Fruit fly (Drosophila melanogaster) whole organism, wandering third instar larva: Measurements from ENCODE around the gene Alp13.

Experiments
- Abd-B ChIP-seq: fragments of >200 bp; optimal IDR thresholded peaks from 2 replicates; lab custom pipeline; 2017; ENCODE audit warnings: missing biosample characterization, missing genetic modification characterization
- CG32264 ChIP-seq: fragments of 200-800 bp; sonication (Bioruptor generic); optimal IDR thresholded peaks from 2 replicates; lab custom pipeline; 2016; ENCODE audit warnings: missing biosample characterization, missing genetic modification characterization
- CG9705 ChIP-seq: fragments of 200-800 bp; sonication (Bioruptor generic); optimal IDR thresholded peaks from 2 replicates; lab custom pipeline; 2018; ENCODE audit warnings: missing biosample characterization, mild to moderate bottlenecking, missing genetic modification characterization
- CrebA ChIP-seq: fragments of 200-800 bp; sonication (Bioruptor generic); optimal IDR thresholded peaks from 2 replicates; lab custom pipeline; 2016; ENCODE audit warnings: missing biosample characterization, mild to moderate bottlenecking, missing genetic modification characterization, borderline replicate concordance
- Dfd ChIP-seq: fragments of >200 bp; optimal IDR thresholded peaks from 2 replicates; lab custom pipeline; 2017; ENCODE audit warnings: missing biosample characterization, missing genetic modification characterization
- Dif ChIP-seq: fragments of 200-275, 200-300 bp; sonication (Bioruptor generic); optimal IDR thresholded peaks from 2 replicates; lab custom pipeline; 2018; ENCODE audit warnings: missing biosample characterization, missing genetic modification characterization; ENCODE audit not compliant: partially characterized antibody
- GATAd ChIP-seq: sonication (Bioruptor generic); optimal IDR thresholded peaks from 2 replicates; lab custom pipeline; 2016; ENCODE audit warnings: missing biosample characterization, missing genetic modification characterization
- HLH106 ChIP-seq: fragments of 200-800 bp; optimal IDR thresholded peaks from 3 replicates; lab custom pipeline; 2019; ENCODE audit warnings: missing biosample characterization, mild to moderate bottlenecking, missing genetic modification characterization, moderate library complexity
- Hnf4 ChIP-seq: fragments of 200-800 bp; sonication (Bioruptor generic); optimal IDR thresholded peaks from 2 replicates; lab custom pipeline; 2016; ENCODE audit warnings: missing biosample characterization, mild to moderate bottlenecking, missing genetic modification characterization
- Hr78 ChIP-seq: fragments of >200 bp; optimal IDR thresholded peaks from 2 replicates; lab custom pipeline; 2017; ENCODE audit warnings: missing biosample characterization, missing genetic modification characterization
- Jra ChIP-seq: sonication (Bioruptor generic); optimal IDR thresholded peaks from 2 replicates; lab custom pipeline; 2016; ENCODE audit warnings: missing biosample characterization, missing genetic modification characterization
- Mio ChIP-seq: sonication (Bioruptor generic); optimal IDR thresholded peaks from 2 replicates; lab custom pipeline; 2016; ENCODE audit warnings: missing biosample characterization, missing genetic modification characterization
- Myc ChIP-seq: fragments of >200 bp; optimal IDR thresholded peaks from 2 replicates; lab custom pipeline; 2017
- N ChIP-seq: fragments of >200 bp; optimal IDR thresholded peaks from 2 replicates; lab custom pipeline; 2018; ENCODE audit warnings: missing biosample characterization, missing external identifiers, missing genetic modification characterization
- OdsH ChIP-seq: fragments of 200-800 bp; sonication (Bioruptor generic); optimal IDR thresholded peaks from 2 replicates; lab custom pipeline; 2016; ENCODE audit warnings: missing biosample characterization, mild to moderate bottlenecking, missing genetic modification characterization
- Rel ChIP-seq, 2 experiments: fragments of 200-800 bp; sonication (Bioruptor generic) in 1 of 2; optimal IDR thresholded peaks; 2 replicates in 1 of 2; 3 replicates in 1 of 2; lab custom pipeline; 2016 to 2019; ENCODE audit warnings: mild to moderate bottlenecking in 2 of 2, missing biosample characterization in 2 of 2, missing genetic modification characterization in 2 of 2, moderate library complexity in 1 of 2
- Sp1 ChIP-seq: fragments of 200-800 bp; sonication (Bioruptor generic); optimal IDR thresholded peaks from 3 replicates; lab custom pipeline; 2019; ENCODE audit warnings: missing biosample characterization, mild to moderate bottlenecking, missing genetic modification characterization, moderate library complexity
- Vsx2 ChIP-seq: fragments of 200-300, 225-300 bp; sonication (Bioruptor generic); optimal IDR thresholded peaks from 2 replicates; lab custom pipeline; 2018; ENCODE audit warnings: missing biosample characterization, missing genetic modification characterization; ENCODE audit not compliant: partially characterized antibody
- br ChIP-seq: fragments of 200-800 bp; sonication (Bioruptor generic); optimal IDR thresholded peaks from 2 replicates; lab custom pipeline; 2016; ENCODE audit warnings: missing biosample characterization, missing genetic modification characterization
- brk ChIP-seq: fragments of 200-800 bp; sonication (Bioruptor generic); optimal IDR thresholded peaks from 2 replicates; lab custom pipeline; 2016; ENCODE audit warnings: missing biosample characterization, mild to moderate bottlenecking, missing genetic modification characterization
- dl ChIP-seq, 2 experiments: fragments of 175-275, 200-275 bp in 1 of 2; fragments of 200-275 bp in 1 of 2; sonication (Bioruptor generic); optimal IDR thresholded peaks; lab custom pipeline; 2018; ENCODE audit warnings: mild to moderate bottlenecking in 2 of 2, missing biosample characterization in 2 of 2, missing genetic modification characterization in 2 of 2, moderate library complexity in 2 of 2; ENCODE audit not compliant: partially characterized antibody in 2 of 2, insufficient read depth in 1 of 2
- dmrt93B ChIP-seq: fragments of 200-800 bp; sonication (Bioruptor generic); optimal IDR thresholded peaks from 2 replicates; lab custom pipeline; 2018; ENCODE audit warnings: missing biosample characterization, mild to moderate bottlenecking, missing genetic modification characterization
- dsf ChIP-seq: sonication (Bioruptor generic); optimal IDR thresholded peaks from 2 replicates; lab custom pipeline; 2016; ENCODE audit warnings: missing biosample characterization, missing genetic modification characterization, borderline replicate concordance
- ey ChIP-seq: fragments of 200-800 bp; sonication (Bioruptor generic); optimal IDR thresholded peaks from 2 replicates; lab custom pipeline; 2016; ENCODE audit warnings: missing biosample characterization, missing genetic modification characterization
- foxo ChIP-seq, 2 experiments: fragments of 200-800 bp; sonication (Bioruptor generic); optimal IDR thresholded peaks; 2 replicates in 1 of 2; 3 replicates in 1 of 2; lab custom pipeline; 2016 to 2017; ENCODE audit warnings: missing biosample characterization in 2 of 2, missing genetic modification characterization in 2 of 2
- fru ChIP-seq: fragments of 200-800 bp; sonication (Bioruptor generic); optimal IDR thresholded peaks from 3 replicates; lab custom pipeline; 2016; ENCODE audit warnings: missing biosample characterization, mild to moderate bottlenecking, missing genetic modification characterization
- h ChIP-seq: fragments of 200-800 bp; sonication (Bioruptor generic); optimal IDR thresholded peaks from 3 replicates; lab custom pipeline; 2016; ENCODE audit warnings: missing biosample characterization, mild to moderate bottlenecking, missing genetic modification characterization
- jim ChIP-seq: fragments of 175-275, 200-325 bp; sonication (Bioruptor generic); optimal IDR thresholded peaks from 2 replicates; lab custom pipeline; 2016; ENCODE audit warnings: missing biosample characterization, mild to moderate bottlenecking, missing genetic modification characterization
- lola ChIP-seq: fragments of >200 bp; optimal IDR thresholded peaks from 2 replicates; lab custom pipeline; 2017; ENCODE audit warnings: missing biosample characterization, missing genetic modification characterization
- pan ChIP-seq: fragments of >200 bp; optimal IDR thresholded peaks from 2 replicates; lab custom pipeline; 2017
- psq ChIP-seq: fragments of 200-800 bp; sonication (Bioruptor generic); optimal IDR thresholded peaks from 3 replicates; lab custom pipeline; 2017; ENCODE audit warnings: missing biosample characterization, mild to moderate bottlenecking, missing genetic modification characterization, moderate library complexity
- rgr ChIP-seq: fragments of 200-800 bp; sonication (Bioruptor generic); optimal IDR thresholded peaks from 3 replicates; lab custom pipeline; 2016; ENCODE audit warnings: missing biosample characterization, mild to moderate bottlenecking, missing genetic modification characterization
- sage ChIP-seq: fragments of 200-800 bp; sonication (Bioruptor generic); optimal IDR thresholded peaks from 2 replicates; lab custom pipeline; 2016; ENCODE audit warnings: missing biosample characterization, mild to moderate bottlenecking, missing genetic modification characterization
- sv ChIP-seq: fragments of 200-800 bp; sonication (Bioruptor generic); optimal IDR thresholded peaks from 3 replicates; lab custom pipeline; 2016; ENCODE audit warnings: missing biosample characterization, missing genetic modification characterization
- tai ChIP-seq: sonication (Bioruptor generic); optimal IDR thresholded peaks from 2 replicates; lab custom pipeline; 2016; ENCODE audit warnings: missing biosample characterization, missing genetic modification characterization
- woc ChIP-seq: sonication (Bioruptor generic); optimal IDR thresholded peaks from 2 replicates; lab custom pipeline; 2016; ENCODE audit warnings: missing biosample characterization, mild to moderate bottlenecking, missing genetic modification characterization

The Alp13 gene

dm6 chr3R:10048775-10048841, 26.6 kb downstream of the Alp13 start, which contains the start of gene CG12811:
CG12811 (minus strand) TSS chr3R:10048797.
- TF ChIP-seq dmrt93B, result no peak
- TF ChIP-seq brk (GFP tag; lab: Kevin White, UChicago), result no peak
- no peak for TF ChIP-seq Hr78 (GFP tag; lab: Kevin White, UChicago)
- TF ChIP-seq ey (GFP tag; lab: Kevin White, UChicago), result no peak
- TF ChIP-seq lola (GFP tag; lab: Kevin White, UChicago), result no peak
- no peak for TF ChIP-seq jim (GFP tag; lab: Kevin White, UChicago)
- no peak for TF ChIP-seq psq (GFP tag; lab: Kevin White, UChicago)
- no peak for TF ChIP-seq Abd-B (GFP tag; lab: Kevin White, UChicago)
- no peak for TF ChIP-seq h (GFP tag; lab: Kevin White, UChicago)
- TF ChIP-seq fru, result no peak
- no peak for TF ChIP-seq Jra (GFP tag; lab: Kevin White, UChicago)
- TF ChIP-seq Rel (GFP tag; optimal IDR thresholded peaks at IDR 0.05; lab: Kevin White, UChicago), result no peak
- TF ChIP-seq Rel (tag; optimal IDR thresholded peaks at IDR 0.05; lab: Kevin White, UChicago), result no peak
- no peak for TF ChIP-seq N (GFP tag; lab: Kevin White, UChicago)
- TF ChIP-seq HLH106, result no peak
- TF ChIP-seq Dif, result no peak
- no peak for TF ChIP-seq sv

dm6 chr3R:10048035-10048774, 27.0 kb downstream of the Alp13 start:
- TF ChIP-seq h (GFP tag; lab: Kevin White, UChicago) (peak; percentile 75), dsf (no peak), pan (no peak), dl (GFP tag; optimal IDR thresholded peaks at IDR 0.05; lab: Kevin White, UChicago; ENCODE audit: insufficient read depth in 1 of 2, partially characterized antibody in 2 of 2) (no peak), Vsx2 (GFP tag; lab: Kevin White, UChicago) (no peak), Mio (GFP tag; lab: Kevin White, UChicago) (no peak), foxo (GFP tag; optimal IDR thresholded peaks at IDR 0.05; lab: Kevin White, UChicago) (peak in 1 of 2 experiments; percentile 73), br (peak; percentile 76), lola (GFP tag; lab: Kevin White, UChicago) (no peak), Hnf4 (peak; percentile 42), Hr78 (GFP tag; lab: Kevin White, UChicago) (no peak), N (GFP tag; lab: Kevin White, UChicago) (no peak), rgr (GFP tag; lab: Kevin White, UChicago) (peak; percentile 68), psq (GFP tag; lab: Kevin White, UChicago) (peak; percentile 55), tai (GFP tag; lab: Kevin White, UChicago) (no peak), brk (GFP tag; lab: Kevin White, UChicago) (no peak), CG9705 (GFP tag; lab: Kevin White, UChicago) (peak; percentile 43), Dfd (GFP tag; lab: Kevin White, UChicago) (no peak), fru (peak; percentile 69), ey (GFP tag; lab: Kevin White, UChicago) (peak; percentile 63), HLH106 (peak; percentile 69), dmrt93B (no peak), jim (GFP tag; lab: Kevin White, UChicago) (no peak), CG32264 (GFP tag; lab: Kevin White, UChicago) (no peak), Rel (GFP tag; optimal IDR thresholded peaks at IDR 0.05; lab: Kevin White, UChicago) (no peak), Rel (tag; optimal IDR thresholded peaks at IDR 0.05; lab: Kevin White, UChicago) (no peak), GATAd (GFP tag; lab: Kevin White, UChicago) (no peak), Sp1 (GFP tag; lab: Kevin White, UChicago) (peak; percentile 76), woc (GFP tag; lab: Kevin White, UChicago) (peak; percentile 69), Jra (GFP tag; lab: Kevin White, UChicago) (no peak), Myc (no peak), CrebA (GFP tag; lab: Kevin White, UChicago) (no peak), sv (peak; percentile 6), Abd-B (GFP tag; lab: Kevin White, UChicago) (no peak), OdsH (GFP tag; lab: Kevin White, UChicago) (peak; percentile 74), sage (no peak)

dm6 chr3R:10045343-10045742, 29.8 kb downstream of the Alp13 start, which contains the start of the genes CG11722 and mtTFB2:
CG11722 (minus strand) TSS chr3R:10045542.
mtTFB2 (plus strand) TSS chr3R:10045574.
- TF ChIP-seq tai (GFP tag; lab: Kevin White, UChicago) (no peak), Hnf4 (peak; percentile 50), ey (GFP tag; lab: Kevin White, UChicago) (no peak), Jra (GFP tag; lab: Kevin White, UChicago) (no peak), dsf (no peak), Vsx2 (GFP tag; lab: Kevin White, UChicago) (peak; percentile 91), Rel (GFP tag; optimal IDR thresholded peaks at IDR 0.05; lab: Kevin White, UChicago) (no peak), Rel (tag; optimal IDR thresholded peaks at IDR 0.05; lab: Kevin White, UChicago) (peak; percentile 5)
